Fruit fly (Drosophila melanogaster): ENCODE measurements around the gene bur.

Gene bur

dm6 chr2L:21158554-21158953 lies 20.9 kb downstream of the bur start, which contains the start of the genes Coq3 and Pld3 (continued):
- TF ChIP-seq tio (GFP tag; optimal IDR thresholded peaks at IDR 0.05) (peak; percentile 77), Deaf1 (tag; optimal IDR thresholded peaks at IDR 0.05) (no peak), ham (GFP tag; IDR thresholded peaks at IDR 0.05) (no peak), CG3163 (GFP tag; optimal IDR thresholded peaks at IDR 0.05) (peak; percentile 7), lov (optimal IDR thresholded peaks at IDR 0.05) (no peak), lov (GFP tag; IDR thresholded peaks at IDR 0.05) (peak; percentile 80; the same call in 1 of the 3 replicates), CG9932 (GFP tag; IDR thresholded peaks at IDR 0.05) (peak; percentile 80), NC2β (GFP tag; optimal IDR thresholded peaks at IDR 0.05) (peak; percentile 60), CG31365 (tag; optimal IDR thresholded peaks at IDR 0.05) (peak; percentile 9), CG15514 (GFP tag; optimal IDR thresholded peaks at IDR 0.05) (peak; percentile 97), onecut (GFP tag; IDR thresholded peaks at IDR 0.05) (peak; percentile 61), maf-S (GFP tag; optimal IDR thresholded peaks at IDR 0.05) (peak; percentile 69), Rfx (GFP tag; IDR thresholded peaks at IDR 0.05) (peak; percentile 89), CG17361 (GFP tag; IDR thresholded peaks at IDR 0.05) (peak; percentile 87), stc (GFP tag; IDR thresholded peaks at IDR 0.05) (peak; percentile 69; the same call in 1 of the 2 replicates), tx (GFP tag; optimal IDR thresholded peaks at IDR 0.05) (peak; percentile 62), CG5180 (GFP tag; optimal IDR thresholded peaks at IDR 0.05) (peak; percentile 39), Sry-δ (GFP tag; optimal IDR thresholded peaks at IDR 0.05) (peak; percentile 23), grn (GFP tag; optimal IDR thresholded peaks at IDR 0.05) (no peak), CG4328 (GFP tag; optimal IDR thresholded peaks at IDR 0.05) (peak; percentile 66), CG16779 (GFP tag; IDR thresholded peaks at IDR 0.05) (peak; percentile 80), D19B (GFP tag; optimal IDR thresholded peaks at IDR 0.05) (peak; percentile 68), CG42726 (GFP tag; IDR thresholded peaks at IDR 0.05; ENCODE audit: partially characterized antibody) (no peak), unc-4 (GFP tag; IDR thresholded peaks at IDR 0.05; ENCODE audit: partially characterized antibody) (no peak), disco-r (GFP tag; optimal IDR thresholded peaks at IDR 0.05) (no peak), gce (GFP tag; IDR thresholded peaks at IDR 0.05) (peak; percentile 67; the same call in 2 of the 3 replicates), YL-1 (GFP tag; optimal IDR thresholded peaks at IDR 0.05) (peak; percentile 47), crp (GFP tag; optimal IDR thresholded peaks at IDR 0.05) (peak; percentile 41 to 86), CG11085 (GFP tag; IDR thresholded peaks at IDR 0.05) (peak; percentile 29; the same call in 1 of the 2 replicates), dmrt11E (tag; optimal IDR thresholded peaks at IDR 0.05) (peak; percentile 68), CG7987 (GFP tag; optimal IDR thresholded peaks at IDR 0.05) (peak; percentile 64), Hsf (GFP tag; optimal IDR thresholded peaks at IDR 0.05) (peak; percentile 85), dpn (GFP tag; optimal IDR thresholded peaks at IDR 0.05) (peak; percentile 73 to 83), gsb (GFP tag; IDR thresholded peaks at IDR 0.05) (peak; percentile 60), Doc3 (GFP tag; IDR thresholded peaks at IDR 0.05; ENCODE audit: partially characterized antibody) (no peak), CG15601 (tag; optimal IDR thresholded peaks at IDR 0.05) (peak; percentile 73), eyg (GFP tag; optimal IDR thresholded peaks at IDR 0.05) (peak; percentile 40), CG9609 (GFP tag; optimal IDR thresholded peaks at IDR 0.05) (peak; percentile 71), ftz-f1 (GFP tag; optimal IDR thresholded peaks at IDR 0.05) (no peak), CG11456 (GFP tag; IDR thresholded peaks at IDR 0.05) (peak; percentile 85), Hmx (GFP tag; optimal IDR thresholded peaks at IDR 0.05) (peak; percentile 65), CG13775 (GFP tag; optimal IDR thresholded peaks at IDR 0.05) (peak; percentile 80), CG12769 (tag; optimal IDR thresholded peaks at IDR 0.05) (peak; percentile 79), ci (GFP tag; IDR thresholded peaks at IDR 0.05) (peak; percentile 87), nau (GFP tag; optimal IDR thresholded peaks at IDR 0.05) (no peak), CG8388 (GFP tag; optimal IDR thresholded peaks at IDR 0.05) (peak; percentile 75), CG9876 (GFP tag; optimal IDR thresholded peaks at IDR 0.05) (peak; percentile 1), CG11696 (GFP tag; IDR thresholded peaks at IDR 0.05) (peak; percentile 66; the same call in 1 of the 2 replicates), CG10267 (tag; optimal IDR thresholded peaks at IDR 0.05) (peak; percentile 74), NC2α (GFP tag; optimal IDR thresholded peaks at IDR 0.05) (no peak), Mrtf (GFP tag; IDR thresholded peaks at IDR 0.05) (peak; percentile 69; the same call in 1 of the 3 replicates)

Measured in whole organism, embryonic.